Fruit fly (Drosophila melanogaster) whole organism, embryonic: ENCODE results near the gene M6.

Experiments
- Asciz ChIP-seq: fragments of 200-800 bp; sonication (Bioruptor generic); optimal IDR thresholded peaks from 2 replicates; lab custom pipeline; 2017; ENCODE audit warnings: missing biosample characterization, mild to moderate bottlenecking, missing genetic modification characterization, missing genetic modification reagents
- Blimp-1 ChIP-seq: fragments of 200-800 bp; sonication (Bioruptor generic); optimal IDR thresholded peaks from 3 replicates; lab custom pipeline; 2018; ENCODE audit warnings: missing biosample characterization, missing genetic modification characterization, mild to moderate bottlenecking, moderate library complexity, missing genetic modification reagents
- CG10979 ChIP-seq: fragments of 200-800 bp; sonication (Bioruptor generic); optimal IDR thresholded peaks from 2 replicates; lab custom pipeline; 2018; ENCODE audit warnings: missing biosample characterization, mild to moderate bottlenecking, missing genetic modification characterization, moderate library complexity
- CG11723 ChIP-seq: fragments of 200-800 bp; sonication (Bioruptor generic); optimal IDR thresholded peaks from 2 replicates; lab custom pipeline; 2017; ENCODE audit warnings: missing biosample characterization, mild to moderate bottlenecking, missing genetic modification characterization
- CG12391 ChIP-seq: fragments of 200-800 bp; sonication (Bioruptor generic); optimal IDR thresholded peaks from 3 replicates; lab custom pipeline; 2018; ENCODE audit warnings: missing biosample characterization, mild to moderate bottlenecking, missing genetic modification characterization, moderate library complexity
- CG14667 ChIP-seq: fragments of 200-800 bp; sonication (Bioruptor generic); IDR thresholded peaks from 2 replicates; pipeline ENCODE4 v1.3.6; 2022; ENCODE audit warnings: missing biosample characterization, missing genetic modification characterization
- CG15601 ChIP-seq: fragments of 200-800 bp; sonication (Bioruptor generic); optimal IDR thresholded peaks from 3 replicates; lab custom pipeline; 2019; ENCODE audit warnings: missing biosample characterization, mild to moderate bottlenecking, missing genetic modification characterization, moderate library complexity
- CG1602 ChIP-seq: fragments of 200-800 bp; sonication (Bioruptor generic); optimal IDR thresholded peaks from 3 replicates; lab custom pipeline; 2016; ENCODE audit warnings: missing biosample characterization, missing genetic modification characterization
- CG18262 ChIP-seq: fragments of 200-800 bp; optimal IDR thresholded peaks from 3 replicates; lab custom pipeline; 2019; ENCODE audit warnings: missing biosample characterization, mild to moderate bottlenecking, missing genetic modification characterization, moderate library complexity
- CG2199 ChIP-seq: fragments of 200-800 bp; sonication (Bioruptor generic); IDR thresholded peaks from 3 replicates; pipeline ENCODE4 v1.3.6; 2022; ENCODE audit warnings: missing biosample characterization, missing genetic modification characterization
- CG2678 ChIP-seq: fragments of 200-800 bp; sonication (Bioruptor generic); optimal IDR thresholded peaks from 3 replicates; lab custom pipeline; 2019; ENCODE audit warnings: missing biosample characterization, mild to moderate bottlenecking, missing genetic modification characterization, moderate library complexity
- CG2712 ChIP-seq: fragments of 200-800 bp; optimal IDR thresholded peaks from 3 replicates; lab custom pipeline; 2019; ENCODE audit warnings: missing biosample characterization, mild to moderate bottlenecking, missing genetic modification characterization, moderate library complexity
- CG3065 ChIP-seq: fragments of 200-800 bp; sonication (Bioruptor generic); optimal IDR thresholded peaks from 2 replicates; lab custom pipeline; 2016; ENCODE audit warnings: missing biosample characterization, missing genetic modification characterization
- CG33557 ChIP-seq: fragments of 200-800 bp; sonication (Bioruptor generic); optimal IDR thresholded peaks from 2 replicates; lab custom pipeline; 2019; ENCODE audit warnings: missing biosample characterization, mild to moderate bottlenecking, missing genetic modification characterization, moderate library complexity
- CG6254 ChIP-seq: fragments of 200-800 bp; sonication (Bioruptor generic); optimal IDR thresholded peaks from 3 replicates; lab custom pipeline; 2017; ENCODE audit warnings: mild to moderate bottlenecking, missing biosample characterization, missing genetic modification reagents, missing genetic modification characterization
- CG7372 ChIP-seq: fragments of 200-800 bp; sonication (Bioruptor generic); IDR thresholded peaks from 2 replicates; pipeline ENCODE4 v1.3.6; 2022; ENCODE audit warnings: missing biosample characterization, missing genetic modification characterization
- CG7839 ChIP-seq: fragments of 200-800 bp; sonication (Bioruptor generic); optimal IDR thresholded peaks from 3 replicates; lab custom pipeline; 2018; ENCODE audit warnings: missing biosample characterization, mild to moderate bottlenecking, missing genetic modification characterization, moderate library complexity
- CG8089 ChIP-seq: fragments of 200-800 bp; sonication (Bioruptor generic); optimal IDR thresholded peaks from 3 replicates; lab custom pipeline; 2016; ENCODE audit warnings: missing biosample characterization, missing genetic modification characterization
- CG8388 ChIP-seq: fragments of 200-800 bp; sonication (Bioruptor generic); optimal IDR thresholded peaks from 2 replicates; lab custom pipeline; 2019; ENCODE audit warnings: missing biosample characterization, mild to moderate bottlenecking, missing genetic modification characterization, moderate library complexity
- CG9727 ChIP-seq: fragments of 200-800 bp; sonication (Bioruptor generic); optimal IDR thresholded peaks from 3 replicates; lab custom pipeline; 2017; ENCODE audit warnings: missing biosample characterization, mild to moderate bottlenecking, missing genetic modification characterization
- D ChIP-seq, 2 experiments: fragments of 200-800 bp in 1 of 2; fragments of >200 bp in 1 of 2; sonication (Bioruptor generic) in 1 of 2; optimal IDR thresholded peaks; 2 replicates in 1 of 2; 3 replicates in 1 of 2; lab custom pipeline; 2017; ENCODE audit warnings: mild to moderate bottlenecking in 1 of 2, missing biosample characterization in 1 of 2, missing genetic modification characterization in 1 of 2, missing genetic modification reagents in 1 of 2
- D19A ChIP-seq: fragments of 200-800 bp; optimal IDR thresholded peaks from 3 replicates; lab custom pipeline; 2019; ENCODE audit warnings: missing biosample characterization, mild to moderate bottlenecking, missing genetic modification characterization, moderate library complexity
- Dll ChIP-seq: fragments of 200-800 bp; sonication (Bioruptor generic); IDR thresholded peaks from 4 replicates; pipeline ENCODE4 v1.3.6; 2022; ENCODE audit warnings: missing biosample characterization, missing genetic modification characterization; ENCODE audit not compliant: partially characterized antibody
- Hr78 ChIP-seq, 2 experiments: fragments of 200-800 bp in 1 of 2; fragments of >200 bp in 1 of 2; sonication (Bioruptor generic) in 1 of 2; optimal IDR thresholded peaks; 2 replicates each; lab custom pipeline; 2017 to 2019; ENCODE audit warnings: missing biosample characterization in 2 of 2, missing genetic modification characterization in 2 of 2, mild to moderate bottlenecking in 1 of 2, moderate library complexity in 1 of 2
- Jarid2 ChIP-seq: fragments of 200-800 bp; sonication (Bioruptor generic); optimal IDR thresholded peaks from 3 replicates; lab custom pipeline; 2017; ENCODE audit warnings: mild to moderate bottlenecking, missing biosample characterization, missing genetic modification reagents, missing genetic modification characterization
- Nf-YB ChIP-seq: fragments of 200-800 bp; sonication (Bioruptor generic); optimal IDR thresholded peaks from 3 replicates; lab custom pipeline; 2019; ENCODE audit warnings: missing biosample characterization, mild to moderate bottlenecking, missing genetic modification characterization, moderate library complexity
- Oli ChIP-seq: fragments of 200-800 bp; sonication (Bioruptor generic); optimal IDR thresholded peaks from 2 replicates; lab custom pipeline; 2018; ENCODE audit warnings: missing biosample characterization, mild to moderate bottlenecking, missing genetic modification characterization, moderate library complexity
- Ssrp ChIP-seq: fragments of 200-800 bp; sonication (Bioruptor generic); optimal IDR thresholded peaks from 2 replicates; lab custom pipeline; 2018; ENCODE audit warnings: missing biosample characterization, mild to moderate bottlenecking, missing genetic modification characterization, moderate library complexity
- Trl ChIP-seq, 3 experiments: fragments of >200 bp in 2 of 3; fragments of 200-800 bp in 1 of 3; sonication (Bioruptor generic) in 1 of 3; optimal IDR thresholded peaks; 2 replicates in 1 of 3; 3 replicates in 2 of 3; lab custom pipeline; 2016 to 2017; ENCODE audit warnings: missing biosample characterization in 1 of 3, missing genetic modification characterization in 1 of 3
- az2 ChIP-seq: fragments of 200-800 bp; sonication (Bioruptor generic); optimal IDR thresholded peaks from 3 replicates; lab custom pipeline; 2016; ENCODE audit warnings: missing biosample characterization, missing genetic modification characterization
- cg ChIP-seq: fragments of 200-800 bp; sonication (Bioruptor generic); optimal IDR thresholded peaks from 3 replicates; lab custom pipeline; 2019; ENCODE audit warnings: missing biosample characterization, mild to moderate bottlenecking, missing genetic modification characterization, moderate library complexity
- chinmo ChIP-seq: fragments of 200-800 bp; sonication (Bioruptor generic); IDR thresholded peaks from 4 replicates; pipeline ENCODE4 v1.3.6; 2022; ENCODE audit warnings: missing biosample characterization, missing genetic modification characterization; ENCODE audit not compliant: partially characterized antibody
- dmrt11E ChIP-seq: fragments of 200-800 bp; sonication (Bioruptor generic); optimal IDR thresholded peaks from 3 replicates; lab custom pipeline; 2018; ENCODE audit warnings: missing biosample characterization, mild to moderate bottlenecking, missing genetic modification characterization, moderate library complexity
- ems ChIP-seq: fragments of 200-800 bp; sonication (Bioruptor generic); optimal IDR thresholded peaks from 3 replicates; lab custom pipeline; 2016; ENCODE audit warnings: missing biosample characterization, missing genetic modification characterization
- gem ChIP-seq: fragments of 200-800 bp; sonication (Bioruptor generic); optimal IDR thresholded peaks from 2 replicates; lab custom pipeline; 2019; ENCODE audit warnings: missing biosample characterization, mild to moderate bottlenecking, missing genetic modification characterization, moderate library complexity
- grau ChIP-seq: fragments of 200-800 bp; optimal IDR thresholded peaks from 3 replicates; lab custom pipeline; 2019; ENCODE audit warnings: missing biosample characterization, mild to moderate bottlenecking, missing genetic modification characterization, moderate library complexity
- kni ChIP-seq: fragments of 200-800 bp; sonication (Bioruptor generic); optimal IDR thresholded peaks from 3 replicates; lab custom pipeline; 2017; ENCODE audit warnings: mild to moderate bottlenecking, missing biosample characterization, missing genetic modification reagents, missing genetic modification characterization
- mirr ChIP-seq: fragments of 200-800 bp; sonication (Bioruptor generic); optimal IDR thresholded peaks from 3 replicates; lab custom pipeline; 2018; ENCODE audit warnings: missing biosample characterization, mild to moderate bottlenecking, missing genetic modification characterization
- nmo ChIP-seq: fragments of 200-800 bp; sonication (Bioruptor generic); optimal IDR thresholded peaks from 2 replicates; lab custom pipeline; 2018; ENCODE audit warnings: missing biosample characterization, mild to moderate bottlenecking, missing genetic modification characterization, moderate library complexity
- sc ChIP-seq, 3 experiments: fragments of >200 bp in 2 of 3; fragments of 200-800 bp in 1 of 3; sonication (Bioruptor generic) in 1 of 3; optimal IDR thresholded peaks; 2 replicates in 2 of 3; 3 replicates in 1 of 3; lab custom pipeline; 2017; ENCODE audit warnings: mild to moderate bottlenecking in 1 of 3, missing biosample characterization in 1 of 3, missing genetic modification characterization in 1 of 3, missing genetic modification reagents in 1 of 3
- sisA ChIP-seq: fragments of 200-800 bp; sonication (Bioruptor generic); IDR thresholded peaks from 2 replicates; pipeline ENCODE4 v1.3.6; 2022; ENCODE audit warnings: missing biosample characterization, missing genetic modification characterization
- zen ChIP-seq: fragments of 200-800 bp; sonication (Bioruptor generic); optimal IDR thresholded peaks from 3 replicates; lab custom pipeline; 2018; ENCODE audit warnings: missing biosample characterization, mild to moderate bottlenecking, missing genetic modification characterization, moderate library complexity
- zf30C ChIP-seq: fragments of 200-800 bp; sonication (Bioruptor generic); optimal IDR thresholded peaks from 3 replicates; lab custom pipeline; 2018; ENCODE audit warnings: missing biosample characterization, mild to moderate bottlenecking, missing genetic modification characterization

The M6 gene

DNA sequence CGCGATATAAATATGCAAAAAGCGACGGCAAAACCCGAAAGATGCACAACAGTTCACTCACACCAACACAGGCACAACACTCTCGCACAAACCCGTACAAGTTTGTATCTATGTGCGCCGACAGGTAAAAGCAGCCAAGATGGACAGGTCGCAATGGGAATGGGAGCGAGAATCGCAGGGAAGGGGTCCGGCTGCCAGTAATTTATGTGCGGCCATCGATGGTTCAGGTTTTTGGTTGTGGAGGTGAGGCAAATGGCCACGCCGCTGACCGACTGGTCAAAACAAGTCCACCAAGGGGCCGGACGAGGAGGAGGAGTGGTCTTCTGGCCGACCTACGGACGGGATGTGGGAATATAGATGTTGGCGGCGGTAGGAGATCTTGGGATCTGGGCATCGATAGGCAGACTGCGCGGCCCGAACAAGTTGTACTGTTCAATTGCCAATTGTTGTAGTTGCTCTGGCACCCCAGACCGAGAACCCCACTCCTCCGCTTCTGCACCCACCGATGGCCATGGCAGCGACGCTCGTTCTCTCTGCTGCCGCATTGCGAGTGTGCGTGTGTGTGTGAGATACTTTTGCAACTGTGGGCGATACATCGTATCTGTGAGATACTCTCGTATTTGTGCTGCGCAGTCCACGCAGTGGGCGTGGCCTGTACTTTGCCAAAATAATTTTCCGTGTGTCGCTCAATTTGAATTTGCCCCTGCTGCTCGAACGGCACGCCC lies 47.3 kb upstream of the M6 start (continued):
- TF ChIP-seq CG8089 (GFP tag; lab: Kevin White, UChicago) (no peak), D (optimal IDR thresholded peaks at IDR 0.05; lab: Kevin White, UChicago) (peak; percentile 49), D (GFP tag; optimal IDR thresholded peaks at IDR 0.05; lab: Kevin White, UChicago) (no peak), mirr (GFP tag; lab: Kevin White, UChicago) (no peak), cg (peak; percentile 83), CG2199 (GFP tag; lab: Robert Waterston, UW) (0 out of 3 replicates have a peak, but pooled peaks have one; percentile 7), Trl (optimal IDR thresholded peaks at IDR 0.05; lab: Kevin White, UChicago) (peak; percentile 19 to 23), Trl (GFP tag; optimal IDR thresholded peaks at IDR 0.05; lab: Kevin White, UChicago) (no peak), kni (peak; percentile 23), Dll (GFP tag; lab: Robert Waterston, UW) (0 out of 4 replicates have a peak, but pooled peaks have one; percentile 18), Nf-YB (GFP tag; lab: Kevin White, UChicago) (peak; percentile 93), ems (no peak), CG3065 (GFP tag; lab: Kevin White, UChicago) (no peak), chinmo (0 out of 4 replicates have a peak, but pooled peaks have one; percentile 27)

DNA sequence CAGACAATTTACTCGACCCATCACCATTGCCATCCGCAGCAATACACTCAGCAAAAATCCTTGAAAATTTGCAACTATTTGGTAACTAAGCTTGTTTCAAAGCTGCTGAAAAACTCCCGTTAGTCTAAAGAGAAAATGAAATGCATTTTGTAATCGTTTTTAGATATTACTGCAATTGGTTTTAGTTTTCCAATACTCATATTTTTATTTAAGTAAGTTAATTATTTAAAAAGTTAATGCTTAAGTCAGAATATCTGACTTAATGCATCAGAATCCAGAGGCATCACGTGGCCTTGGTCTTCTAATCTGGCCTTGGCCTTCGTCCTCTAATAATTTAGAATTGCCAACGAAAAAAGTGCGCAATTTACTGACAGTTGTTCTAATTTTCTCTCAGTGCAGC lies 44.8 kb upstream of the M6 start:
- peak; percentile 73 for TF ChIP-seq CG18262
- TF ChIP-seq zen (tag; lab: Kevin White, UChicago): peak; percentile 15
- TF ChIP-seq CG8388 (GFP tag; lab: Kevin White, UChicago): peak; percentile 23
- peak; percentile 48 for TF ChIP-seq zf30C
- TF ChIP-seq CG14667 (GFP tag; lab: Robert Waterston, UW): no peak
- peak; percentile 7 for TF ChIP-seq CG11723 (GFP tag; lab: Kevin White, UChicago)
- no peak for TF ChIP-seq CG7372 (GFP tag; lab: Robert Waterston, UW)
- TF ChIP-seq CG33557: peak; percentile 10
- TF ChIP-seq Oli (tag; lab: Kevin White, UChicago): peak; percentile 33
- TF ChIP-seq gem (tag; lab: Kevin White, UChicago): peak; percentile 57
- TF ChIP-seq CG15601 (tag; lab: Kevin White, UChicago): peak; percentile 16
- TF ChIP-seq nmo: peak; percentile 64
- TF ChIP-seq CG9727: peak; percentile 71
- no peak for TF ChIP-seq Blimp-1 (GFP tag; lab: Kevin White, UChicago)
- peak; percentile 28 for TF ChIP-seq CG7839 (tag; lab: Kevin White, UChicago)
- no peak for TF ChIP-seq D (optimal IDR thresholded peaks at IDR 0.05; lab: Kevin White, UChicago)
- TF ChIP-seq D (GFP tag; optimal IDR thresholded peaks at IDR 0.05; lab: Kevin White, UChicago): peak; percentile 59
- TF ChIP-seq CG1602 (GFP tag; lab: Kevin White, UChicago): peak; percentile 1
- peak in 1 of 2 experiments; percentile 35 for TF ChIP-seq Hr78 (GFP tag; optimal IDR thresholded peaks at IDR 0.05; lab: Kevin White, UChicago)
- no peak for TF ChIP-seq Asciz (GFP tag; lab: Kevin White, UChicago)
- TF ChIP-seq CG2678 (tag; lab: Kevin White, UChicago): peak; percentile 24
- no peak for TF ChIP-seq sc (optimal IDR thresholded peaks at IDR 0.05; lab: Kevin White, UChicago)
- peak; percentile 43 for TF ChIP-seq sc (GFP tag; optimal IDR thresholded peaks at IDR 0.05; lab: Kevin White, UChicago)
- peak; percentile 27 for TF ChIP-seq az2
- TF ChIP-seq D19A: peak; percentile 14
- peak; percentile 32 for TF ChIP-seq Ssrp
- peak; percentile 23 for TF ChIP-seq Jarid2 (GFP tag; lab: Kevin White, UChicago)
- 0 out of 2 replicates have a peak, but pooled peaks have one; percentile 6 for TF ChIP-seq sisA (GFP tag; lab: Robert Waterston, UW)
- peak; percentile 59 for TF ChIP-seq CG10979
- peak; percentile 5 for TF ChIP-seq grau
- TF ChIP-seq CG2712 (tag; lab: Kevin White, UChicago): peak; percentile 59
- TF ChIP-seq CG12391 (tag; lab: Kevin White, UChicago): peak; percentile 24
- peak; percentile 6 for TF ChIP-seq CG6254 (GFP tag; lab: Kevin White, UChicago)
- TF ChIP-seq dmrt11E (tag; lab: Kevin White, UChicago): peak; percentile 70
